Worm (Caenorhabditis elegans): ENCODE data around the gene Y54G2A.76.

The Y54G2A.76 gene

DNA sequence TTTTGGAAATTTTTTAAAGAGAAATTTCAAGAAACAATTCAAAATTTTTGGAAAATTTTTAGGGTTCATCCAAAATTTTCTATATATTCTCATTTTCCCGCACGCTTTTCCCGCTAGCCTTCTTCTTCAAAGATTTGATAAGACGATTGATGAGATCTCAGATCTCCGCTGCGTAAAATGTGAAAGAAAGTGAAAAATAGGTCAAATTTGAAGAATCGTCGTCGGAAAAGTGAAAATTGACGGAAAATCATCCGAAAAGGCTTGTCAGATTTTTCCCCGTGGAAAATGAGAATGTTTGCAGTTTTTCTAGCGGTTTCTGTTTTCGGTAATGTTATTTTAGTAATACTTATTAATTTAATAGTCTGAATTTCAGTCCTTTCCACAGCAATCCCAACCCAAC lies at the start of gene Y54G2A.76:
Gene Y54G2A.76, plus strand, starts transcription at position 203 of the 400 bp plus-strand sequence.
- TF ChIP-seq ztf-23 (GFP tag; IDR thresholded peaks at IDR 0.05) (no peak), flt-1 (GFP tag; IDR thresholded peaks at IDR 0.05) (no peak), T22C8.4 (GFP tag; IDR thresholded peaks at IDR 0.05) (no peak), klf-2 (GFP tag; conservative IDR thresholded peaks at IDR 0.05) (no peak)

DNA sequence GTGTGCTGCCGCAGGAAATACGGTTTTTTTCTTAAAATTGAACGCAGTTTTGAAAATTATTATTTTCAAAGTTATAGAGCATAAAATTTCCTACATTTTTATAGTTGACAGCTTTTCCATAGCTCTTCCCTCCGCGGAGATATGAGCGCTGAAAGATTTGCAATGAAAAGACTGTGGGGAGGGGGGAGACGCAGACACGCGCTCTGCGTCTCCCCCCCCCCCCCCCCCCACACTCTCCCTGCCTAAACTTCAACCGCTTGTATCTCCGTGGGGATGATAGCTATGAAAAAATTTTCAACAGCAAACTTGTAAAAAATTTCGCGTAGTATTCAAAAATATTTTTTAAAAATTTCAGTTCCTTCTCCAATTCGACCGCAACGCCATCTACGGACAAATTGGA lies 47.7 kb upstream of the Y54G2A.76 start:
- TF ChIP-seq tab-1 (GFP tag; IDR thresholded peaks at IDR 0.05) (no peak), ref-1 (GFP tag; conservative IDR thresholded peaks at IDR 0.05) (no peak), ztf-29 (GFP tag; IDR thresholded peaks at IDR 0.05) (no peak), cog-1 (tag; optimal IDR thresholded peaks at IDR 0.05) (no peak), flt-1 (GFP tag; IDR thresholded peaks at IDR 0.05) (no peak), T22C8.4 (GFP tag; IDR thresholded peaks at IDR 0.05) (no peak)

DNA sequence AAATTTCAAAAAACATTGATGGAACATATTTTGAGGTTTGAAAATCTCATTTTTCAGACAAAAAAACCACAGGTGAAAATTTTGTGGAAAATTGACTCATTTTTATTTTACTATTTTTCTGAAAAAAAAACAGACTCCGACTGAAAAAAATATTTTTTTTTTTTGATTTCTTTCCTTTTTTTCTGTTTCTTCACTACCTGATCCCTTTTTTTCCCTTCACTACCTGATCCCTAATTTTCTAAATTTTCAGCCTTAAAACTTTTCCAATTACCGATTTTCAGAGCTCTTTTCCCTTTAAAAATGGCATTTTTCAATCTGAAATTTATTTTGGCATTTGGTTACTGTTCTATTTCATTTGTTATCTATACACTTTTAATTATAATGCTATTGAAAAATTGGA lies 46.8 kb upstream of the Y54G2A.76 start, which contains the start of gene Y54G2A.77:
Gene Y54G2A.77, plus strand, starts transcription at position 301 of the 400 bp plus-strand sequence.
- no peak for TF ChIP-seq flt-1 (GFP tag; IDR thresholded peaks at IDR 0.05)
- no peak for TF ChIP-seq tab-1 (GFP tag; IDR thresholded peaks at IDR 0.05)
- TF ChIP-seq ztf-29 (GFP tag; IDR thresholded peaks at IDR 0.05): no peak
- TF ChIP-seq ztf-23 (GFP tag; IDR thresholded peaks at IDR 0.05): no peak
- no peak for TF ChIP-seq klf-2 (GFP tag; conservative IDR thresholded peaks at IDR 0.05)
- TF ChIP-seq cog-1 (tag; optimal IDR thresholded peaks at IDR 0.05): no peak
- no peak for TF ChIP-seq T22C8.4 (GFP tag; IDR thresholded peaks at IDR 0.05)
- TF ChIP-seq ref-1 (GFP tag; conservative IDR thresholded peaks at IDR 0.05): no peak
- TF ChIP-seq med-1 (GFP tag; optimal IDR thresholded peaks at IDR 0.05; ENCODE audit: insufficient read depth): no peak

DNA sequence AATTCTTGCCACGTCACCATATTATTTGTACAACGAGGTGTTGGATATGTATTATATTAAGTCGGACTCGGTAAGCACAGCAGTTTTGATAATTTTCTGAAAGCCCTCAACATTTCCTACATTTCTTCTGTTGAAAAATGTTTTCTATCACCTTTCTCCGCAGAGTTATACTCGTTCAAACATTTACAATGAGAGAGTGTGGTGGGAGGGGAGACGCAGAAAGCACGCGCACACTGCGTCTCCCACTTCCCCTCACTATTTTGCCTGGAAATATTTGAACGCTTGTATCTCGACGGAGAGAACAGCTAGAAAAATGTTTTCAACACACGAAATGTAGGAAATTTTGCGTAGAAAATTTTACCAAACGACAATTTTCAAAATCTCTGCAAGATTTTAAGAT lies 45.0 kb upstream of the Y54G2A.76 start:
- TF ChIP-seq tab-1 (GFP tag; IDR thresholded peaks at IDR 0.05) (no peak), klf-2 (GFP tag; conservative IDR thresholded peaks at IDR 0.05) (no peak), flt-1 (GFP tag; IDR thresholded peaks at IDR 0.05) (no peak), med-1 (GFP tag; optimal IDR thresholded peaks at IDR 0.05; ENCODE audit: insufficient read depth) (no peak)

DNA sequence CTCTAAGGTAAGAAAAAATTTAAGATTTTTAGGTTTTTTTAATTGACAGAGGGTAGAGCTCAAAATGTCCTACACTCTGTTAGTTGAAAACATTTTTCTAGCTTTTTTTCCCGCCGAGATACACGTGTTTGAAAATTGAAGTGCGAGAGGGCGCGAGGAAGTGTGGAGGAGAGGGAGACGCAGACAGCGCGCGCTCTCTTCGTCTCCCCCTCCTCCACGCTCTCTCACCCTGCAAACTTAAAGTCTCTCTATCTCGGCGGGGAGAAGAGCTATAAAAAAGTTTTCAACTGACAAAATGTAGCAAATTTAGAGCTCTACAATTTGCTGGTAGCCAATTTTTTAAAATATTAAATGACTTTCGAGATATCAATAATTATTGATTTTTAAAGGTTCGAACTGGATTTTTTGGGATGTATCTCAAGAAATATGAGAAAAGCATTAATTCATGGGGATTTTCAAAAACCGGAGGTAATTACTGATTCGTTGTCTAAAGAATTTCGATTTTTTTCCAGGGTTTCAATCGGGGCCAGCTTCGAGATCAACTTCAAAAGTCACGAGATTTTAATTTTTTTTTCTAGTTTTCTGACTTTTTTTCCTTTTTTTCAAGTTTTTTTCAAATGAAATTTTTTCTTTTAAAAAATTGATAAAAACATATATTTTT lies 44.0 kb upstream of the Y54G2A.76 start:
- no peak for TF ChIP-seq med-1 (GFP tag; optimal IDR thresholded peaks at IDR 0.05; ENCODE audit: insufficient read depth)
- TF ChIP-seq ref-1 (GFP tag; conservative IDR thresholded peaks at IDR 0.05): no peak
- TF ChIP-seq cog-1 (tag; optimal IDR thresholded peaks at IDR 0.05): no peak
- TF ChIP-seq flt-1 (GFP tag; IDR thresholded peaks at IDR 0.05): no peak
- TF ChIP-seq T22C8.4 (GFP tag; IDR thresholded peaks at IDR 0.05): no peak
- TF ChIP-seq klf-2 (GFP tag; conservative IDR thresholded peaks at IDR 0.05): no peak
- TF ChIP-seq ztf-29 (GFP tag; IDR thresholded peaks at IDR 0.05): no peak
- no peak for TF ChIP-seq tab-1 (GFP tag; IDR thresholded peaks at IDR 0.05)
- TF ChIP-seq ztf-23 (GFP tag; IDR thresholded peaks at IDR 0.05): no peak

DNA sequence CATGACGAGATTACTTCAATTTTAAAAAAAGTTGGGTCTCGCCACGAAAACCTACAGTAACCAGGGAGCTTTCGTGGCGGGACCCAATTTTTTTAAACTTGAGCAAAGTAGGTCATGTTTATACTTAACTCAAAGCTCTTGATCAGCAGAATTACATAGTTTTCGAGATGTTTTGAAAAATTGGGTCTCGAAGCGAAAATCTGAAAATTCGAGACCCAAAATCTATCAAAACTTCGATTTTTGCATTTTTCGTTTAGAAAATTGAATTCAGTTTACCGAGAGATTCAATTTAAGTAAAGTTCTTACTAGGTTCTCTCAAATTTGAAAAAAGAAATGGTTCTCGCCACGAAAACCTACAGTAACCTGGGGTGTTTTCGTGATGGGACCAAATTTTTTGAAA lies 39.1 kb upstream of the Y54G2A.76 start:
- TF ChIP-seq klf-2 (GFP tag; conservative IDR thresholded peaks at IDR 0.05): no peak
- TF ChIP-seq flt-1 (GFP tag; IDR thresholded peaks at IDR 0.05): no peak
- TF ChIP-seq tab-1 (GFP tag; IDR thresholded peaks at IDR 0.05): no peak
- no peak for TF ChIP-seq T22C8.4 (GFP tag; IDR thresholded peaks at IDR 0.05)
- TF ChIP-seq cog-1 (tag; optimal IDR thresholded peaks at IDR 0.05): no peak
- no peak for TF ChIP-seq ztf-29 (GFP tag; IDR thresholded peaks at IDR 0.05)
- TF ChIP-seq med-1 (GFP tag; optimal IDR thresholded peaks at IDR 0.05; ENCODE audit: insufficient read depth): no peak
- TF ChIP-seq ref-1 (GFP tag; conservative IDR thresholded peaks at IDR 0.05): no peak
- TF ChIP-seq ztf-23 (GFP tag; IDR thresholded peaks at IDR 0.05): no peak

DNA sequence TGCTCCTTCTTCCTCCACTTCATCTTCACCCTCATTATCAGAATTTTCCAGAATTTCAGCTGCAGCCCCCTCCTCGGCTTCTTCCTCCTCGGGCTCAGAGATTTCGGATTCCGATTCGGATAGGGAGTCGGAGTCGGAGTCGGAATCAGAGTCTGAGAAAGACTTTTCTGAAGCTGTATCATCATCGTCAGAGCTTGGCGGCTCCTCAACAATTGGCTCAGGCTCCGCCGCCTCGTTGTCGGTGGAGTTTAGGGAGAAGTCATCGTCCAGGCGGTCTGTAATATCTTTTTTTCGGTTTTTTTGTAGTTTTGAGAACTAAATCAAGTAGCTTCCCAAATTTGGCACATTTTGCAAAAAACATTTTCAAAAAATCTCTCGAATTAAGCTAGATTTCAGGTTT lies 38.4 kb upstream of the Y54G2A.76 start:
- TF ChIP-seq klf-2 (GFP tag; conservative IDR thresholded peaks at IDR 0.05) (no peak), tab-1 (GFP tag; IDR thresholded peaks at IDR 0.05) (no peak), ztf-23 (GFP tag; IDR thresholded peaks at IDR 0.05) (no peak)

DNA sequence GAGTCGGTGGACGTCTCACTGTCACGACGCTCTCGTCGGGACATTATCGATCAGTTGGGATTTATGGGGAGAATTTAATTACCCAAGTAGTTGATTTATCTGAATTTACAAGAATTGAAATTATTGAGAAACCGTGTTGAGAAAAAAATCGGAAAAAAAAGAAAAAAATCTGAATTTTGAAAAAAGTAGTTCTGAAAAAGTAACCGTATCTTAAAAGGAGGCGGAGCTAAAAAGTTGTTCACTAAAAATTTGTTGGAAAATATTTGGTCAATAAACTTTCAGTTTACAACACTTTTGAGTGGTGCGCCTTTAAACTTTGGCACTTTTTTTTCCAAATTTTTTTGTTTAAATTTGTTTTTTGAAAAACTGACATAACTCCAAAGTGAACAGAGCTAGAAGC lies 37.5 kb upstream of the Y54G2A.76 start, which contains the start of gene Y54G2A.11:
Gene Y54G2A.11, minus strand, starts transcription at position 101 of the 400 bp plus-strand sequence.
- no peak for TF ChIP-seq klf-2 (GFP tag; conservative IDR thresholded peaks at IDR 0.05)
- TF ChIP-seq tab-1 (GFP tag; IDR thresholded peaks at IDR 0.05): no peak
- no peak for TF ChIP-seq ztf-29 (GFP tag; IDR thresholded peaks at IDR 0.05)
- no peak for TF ChIP-seq flt-1 (GFP tag; IDR thresholded peaks at IDR 0.05)
- no peak for TF ChIP-seq ref-1 (GFP tag; conservative IDR thresholded peaks at IDR 0.05)

DNA sequence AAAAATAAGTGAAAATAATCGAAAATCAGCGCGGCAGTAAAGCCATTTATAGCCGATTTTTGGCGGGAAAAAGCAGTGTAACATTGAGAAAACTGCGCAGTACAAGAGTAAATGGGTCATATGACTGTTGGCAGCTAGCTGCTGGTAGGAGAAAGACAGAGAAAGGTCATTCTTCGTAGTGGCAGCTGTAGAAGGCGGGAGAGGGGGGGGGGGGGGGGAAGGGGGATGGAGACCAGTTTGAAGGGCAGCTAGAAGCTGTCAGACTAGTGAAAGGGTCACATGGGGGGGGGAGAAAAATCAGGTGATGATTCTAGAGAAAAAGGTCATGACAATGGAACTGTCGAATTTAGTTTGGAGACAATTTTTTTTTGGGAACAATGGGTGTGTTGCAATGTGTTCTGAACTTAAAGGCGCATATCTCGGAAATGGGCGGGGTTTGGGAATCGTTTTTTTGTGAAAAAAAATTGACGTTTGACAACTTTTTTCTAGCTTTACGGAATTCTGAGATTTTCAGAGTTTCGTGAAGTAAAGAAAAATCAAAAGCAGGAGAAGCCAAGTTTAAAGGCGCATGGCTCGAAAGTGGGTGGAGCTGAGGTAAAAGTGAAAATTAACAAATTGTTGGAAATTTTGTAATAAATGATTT lies 36.9 kb upstream of the Y54G2A.76 start:
- TF ChIP-seq flt-1 (GFP tag; IDR thresholded peaks at IDR 0.05) (no peak), klf-2 (GFP tag; conservative IDR thresholded peaks at IDR 0.05) (no peak), ztf-29 (GFP tag; IDR thresholded peaks at IDR 0.05) (no peak), tab-1 (GFP tag; IDR thresholded peaks at IDR 0.05) (no peak), med-1 (GFP tag; optimal IDR thresholded peaks at IDR 0.05; ENCODE audit: insufficient read depth) (no peak), cog-1 (tag; optimal IDR thresholded peaks at IDR 0.05) (no peak), ref-1 (GFP tag; conservative IDR thresholded peaks at IDR 0.05) (no peak), T22C8.4 (GFP tag; IDR thresholded peaks at IDR 0.05) (no peak), ztf-23 (GFP tag; IDR thresholded peaks at IDR 0.05) (no peak)

DNA sequence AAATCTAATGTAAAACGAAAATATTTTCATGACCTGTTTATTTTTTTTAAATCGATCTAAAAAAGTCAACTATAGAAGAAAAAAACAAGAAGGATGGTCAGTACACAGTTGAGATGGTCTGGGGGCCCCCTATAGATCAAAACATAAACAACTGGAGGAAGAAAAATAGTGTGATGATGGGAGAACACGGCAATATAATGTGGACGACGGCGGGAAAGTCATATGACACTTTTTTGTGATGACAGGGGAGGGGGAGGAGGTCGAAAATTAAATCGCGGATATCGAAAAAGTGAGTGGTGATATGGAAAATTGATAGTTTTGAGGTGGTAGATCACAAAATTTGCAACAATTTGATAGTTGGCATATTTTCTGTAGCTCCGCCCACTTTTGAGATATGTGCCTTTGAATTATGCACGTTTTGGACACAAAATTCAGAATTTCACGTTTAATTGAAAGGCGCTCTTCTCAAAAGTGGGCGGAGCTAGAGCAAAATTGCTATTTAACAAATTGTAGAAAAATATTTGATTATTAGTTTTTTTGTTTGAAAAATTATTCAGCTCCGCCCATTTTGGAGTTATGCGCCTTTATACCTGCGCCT lies 35.7 kb upstream of the Y54G2A.76 start:
- TF ChIP-seq tab-1 (GFP tag; IDR thresholded peaks at IDR 0.05): no peak

Measured in whole organism, midembryonic.